Fruit fly (Drosophila melanogaster): ENCODE measurements around the gene Nhe2.
A peak's percentile ranks its signal among the peaks of the same experiment; 100 is the strongest.

- peak; percentile 66 for TF ChIP-seq CG30403 (GFP tag; optimal IDR thresholded peaks at IDR 0.05)
- TF ChIP-seq CG11560 (tag; IDR thresholded peaks at IDR 0.05) = no peak
These were observed 4.5 kb downstream of the Nhe2 start for dm6 chr2L:21108759-21109282.

All from whole organism, embryonic.